Worm (Caenorhabditis elegans) whole organism, mixed stage, embryonic: ENCODE results near the gene B0252.5.

Source experiments
- bed-3 ChIP-seq: fragments of 200-800 bp; sonication (Bioruptor generic); optimal IDR thresholded peaks from 3 replicates; lab custom pipeline; 2018; ENCODE audit warnings: mild to moderate bottlenecking, missing genetic modification characterization, moderate library complexity, missing compliant biosample characterization
- ceh-83 ChIP-seq: fragments of 200-800 bp; sonication (Bioruptor generic); optimal IDR thresholded peaks from 2 replicates; lab custom pipeline; 2018; ENCODE audit warnings: mild to moderate bottlenecking, missing genetic modification characterization, missing compliant biosample characterization
- lin-32 ChIP-seq: fragments of 200-800 bp; sonication (Bioruptor generic); optimal IDR thresholded peaks from 2 replicates; lab custom pipeline; 2018; ENCODE audit warnings: mild to moderate bottlenecking, missing genetic modification characterization, missing compliant biosample characterization
- nhr-12 ChIP-seq: fragments of 150-350 bp; optimal IDR thresholded peaks from 2 replicates; lab custom pipeline; 2014; ENCODE audit warnings: missing biosample characterization, missing genetic modification characterization
- nhr-237 ChIP-seq: fragments of 150-350 bp; optimal IDR thresholded peaks from 2 replicates; lab custom pipeline; 2014; ENCODE audit warnings: missing biosample characterization, missing genetic modification characterization
- nhr-76 ChIP-seq: sonication (generic microtip); optimal IDR thresholded peaks from 2 replicates; lab custom pipeline; 2017; ENCODE audit warnings: missing biosample characterization, missing genetic modification characterization
- pha-4 ChIP-seq: fragments of 150-350 bp; optimal IDR thresholded peaks from 2 replicates; lab custom pipeline; 2018; ENCODE audit warnings: missing biosample characterization, missing genetic modification reagents, missing genetic modification characterization
- snpc-4 ChIP-seq: fragments of 150-350 bp; optimal IDR thresholded peaks from 2 replicates; lab custom pipeline; 2014; ENCODE audit warnings: missing biosample characterization, missing genetic modification characterization
- ztf-11 ChIP-seq: fragments of 150-350 bp; optimal IDR thresholded peaks from 2 replicates; lab custom pipeline; 2014; ENCODE audit warnings: missing biosample characterization, missing genetic modification characterization

ce11 chrII:6935975-6936374 lies 17.3 kb upstream of the B0252.5 start:
- TF ChIP-seq lin-32 (GFP tag; lab: Kevin White, UChicago), result peak; percentile 85
- no peak for TF ChIP-seq ceh-83 (GFP tag; lab: Kevin White, UChicago)
- no peak for TF ChIP-seq nhr-76 (tag; lab: Kevin White, UChicago)
- TF ChIP-seq snpc-4 (tag; lab: Kevin White, UChicago), result no peak
- TF ChIP-seq bed-3 (GFP tag; lab: Kevin White, UChicago), result no peak
- TF ChIP-seq ztf-11 (tag; lab: Kevin White, UChicago), result no peak
- no peak for TF ChIP-seq nhr-12
- TF ChIP-seq pha-4 (tag; lab: Kevin White, UChicago), result no peak
- no peak for TF ChIP-seq nhr-237 (tag; lab: Kevin White, UChicago)
